Worm (Caenorhabditis elegans) whole organism, L3 larva: ENCODE results near the gene ptr-8.
A peak's percentile ranks its signal among the peaks of the same experiment; 100 is the strongest.

ENCODE experiments used
- ama-1 ChIP-seq: fragments of 150-350 bp; optimal IDR thresholded peaks from 2 replicates; lab custom pipeline; 2018
- ceh-28 ChIP-seq: fragments of 150-350 bp; optimal IDR thresholded peaks from 2 replicates; lab custom pipeline; 2014; ENCODE audit warnings: missing biosample characterization, missing genetic modification reagents, missing genetic modification characterization
- ceh-9 ChIP-seq: sonication (generic microtip); optimal IDR thresholded peaks from 2 replicates; lab custom pipeline; 2018; ENCODE audit warnings: missing biosample characterization, missing genetic modification characterization
- daf-12 ChIP-seq: fragments of 150-350 bp; optimal IDR thresholded peaks from 2 replicates; lab custom pipeline; 2014; ENCODE audit warnings: missing biosample characterization, missing genetic modification reagents, missing genetic modification characterization
- egl-27 ChIP-seq: sonication (generic microtip); optimal IDR thresholded peaks from 4 replicates; lab custom pipeline; 2017; ENCODE audit warnings: missing biosample characterization, missing genetic modification reagents, missing genetic modification characterization
- egl-5 ChIP-seq: fragments of 150-350 bp; optimal IDR thresholded peaks from 2 replicates; lab custom pipeline; 2017; ENCODE audit warnings: missing biosample characterization, missing genetic modification reagents, missing genetic modification characterization, inconsistent platforms
- elt-1 ChIP-seq: fragments of 150-350 bp; optimal IDR thresholded peaks from 2 replicates; lab custom pipeline; 2014; ENCODE audit warnings: missing biosample characterization, missing genetic modification characterization
- elt-2 ChIP-seq: sonication (generic microtip); optimal IDR thresholded peaks from 2 replicates; lab custom pipeline; 2016; ENCODE audit warnings: missing genetic modification reagents, mild to moderate bottlenecking, missing genetic modification characterization, missing compliant biosample characterization
- elt-3 ChIP-seq, 3 experiments: fragments of 150-350 bp in 1 of 3; sonication (generic microtip) in 2 of 3; optimal IDR thresholded peaks; 2 replicates in 2 of 3; 4 replicates in 1 of 3; lab custom pipeline; 2014 to 2017; ENCODE audit warnings: missing biosample characterization in 3 of 3, missing genetic modification characterization in 3 of 3
- eor-1 ChIP-seq, 2 experiments: fragments of 150-350 bp; optimal IDR thresholded peaks; 2 replicates each; lab custom pipeline; 2014 to 2018; ENCODE audit warnings: missing biosample characterization in 2 of 2, missing genetic modification characterization in 2 of 2
- fkh-2 ChIP-seq: fragments of 150-350 bp; optimal IDR thresholded peaks from 2 replicates; lab custom pipeline; 2014; ENCODE audit warnings: missing biosample characterization, missing genetic modification reagents, missing genetic modification characterization
- jun-1 ChIP-seq: fragments of 150-350 bp; optimal IDR thresholded peaks from 2 replicates; lab custom pipeline; 2014; ENCODE audit warnings: missing biosample characterization, missing genetic modification reagents, missing genetic modification characterization
- lin-15B ChIP-seq: fragments of 150-350 bp; optimal IDR thresholded peaks from 2 replicates; lab custom pipeline; 2014; ENCODE audit warnings: missing biosample characterization, missing genetic modification characterization
- lin-39 ChIP-seq: fragments of 150-350 bp; optimal IDR thresholded peaks from 2 replicates; lab custom pipeline; 2018; ENCODE audit warnings: missing biosample characterization, missing genetic modification reagents, missing genetic modification characterization
- lsy-12 ChIP-seq: sonication (generic microtip); optimal IDR thresholded peaks from 2 replicates; lab custom pipeline; 2016; ENCODE audit warnings: mild to moderate bottlenecking, missing genetic modification characterization, missing compliant biosample characterization
- mdl-1 ChIP-seq: fragments of 150-350 bp; optimal IDR thresholded peaks from 2 replicates; lab custom pipeline; 2014; ENCODE audit warnings: missing biosample characterization, missing genetic modification characterization
- mml-1 ChIP-seq: fragments of 150-350 bp; sonication (generic microtip); optimal IDR thresholded peaks from 3 replicates; lab custom pipeline; 2014; ENCODE audit warnings: missing biosample characterization, missing genetic modification characterization
- nfya-1 ChIP-seq: sonication (generic microtip); optimal IDR thresholded peaks from 2 replicates; lab custom pipeline; 2017; ENCODE audit warnings: missing genetic modification characterization, mild to moderate bottlenecking, missing compliant biosample characterization, antibody characterized with exemption, moderate library complexity; ENCODE audit not compliant: insufficient read depth
- nhr-11 ChIP-seq: fragments of 150-350 bp; optimal IDR thresholded peaks from 2 replicates; lab custom pipeline; 2014; ENCODE audit warnings: missing biosample characterization, missing genetic modification characterization
- nhr-28 ChIP-seq: fragments of 150-350 bp; optimal IDR thresholded peaks from 2 replicates; lab custom pipeline; 2014; ENCODE audit warnings: missing biosample characterization, missing genetic modification characterization
- nhr-43 ChIP-seq: sonication (generic microtip); optimal IDR thresholded peaks from 2 replicates; lab custom pipeline; 2016; ENCODE audit warnings: mild to moderate bottlenecking, missing genetic modification characterization, missing compliant biosample characterization; ENCODE audit not compliant: poor library complexity, severe bottlenecking
- nhr-67 ChIP-seq: fragments of 150-350 bp; optimal IDR thresholded peaks from 2 replicates; lab custom pipeline; 2014; ENCODE audit warnings: missing biosample characterization, missing genetic modification characterization
- nhr-76 ChIP-seq: fragments of 150-350 bp; sonication (generic microtip); optimal IDR thresholded peaks from 5 replicates; lab custom pipeline; 2014; ENCODE audit warnings: missing biosample characterization, missing genetic modification characterization
- nhr-77 ChIP-seq: fragments of 150-350 bp; optimal IDR thresholded peaks from 2 replicates; lab custom pipeline; 2014; ENCODE audit warnings: missing biosample characterization, missing genetic modification characterization
- pha-4 ChIP-seq: fragments of 150-350 bp; optimal IDR thresholded peaks from 2 replicates; lab custom pipeline; 2014; ENCODE audit warnings: missing biosample characterization, missing genetic modification reagents, missing genetic modification characterization
- pqm-1 ChIP-seq: fragments of 150-350 bp; optimal IDR thresholded peaks from 2 replicates; lab custom pipeline; 2017; ENCODE audit warnings: missing biosample characterization, missing genetic modification characterization, inconsistent platforms
- snpc-4 ChIP-seq: fragments of 150-350 bp; optimal IDR thresholded peaks from 2 replicates; lab custom pipeline; 2014; ENCODE audit warnings: missing biosample characterization, missing genetic modification characterization
- tbx-2 ChIP-seq: sonication (generic microtip); optimal IDR thresholded peaks from 2 replicates; lab custom pipeline; 2016; ENCODE audit warnings: mild to moderate bottlenecking, missing genetic modification characterization, missing compliant biosample characterization
- unc-62 ChIP-seq: fragments of 150-350 bp; sonication (generic microtip); optimal IDR thresholded peaks from 4 replicates; lab custom pipeline; 2014; ENCODE audit warnings: missing biosample characterization, missing genetic modification reagents, missing genetic modification characterization
- ztf-11 ChIP-seq: fragments of 150-350 bp; optimal IDR thresholded peaks from 2 replicates; lab custom pipeline; 2014; ENCODE audit warnings: missing biosample characterization, missing genetic modification characterization
- ztf-4 ChIP-seq: fragments of 150-350 bp; optimal IDR thresholded peaks from 2 replicates; lab custom pipeline; 2014; ENCODE audit warnings: missing biosample characterization, missing genetic modification characterization

ptr-8 gene

DNA sequence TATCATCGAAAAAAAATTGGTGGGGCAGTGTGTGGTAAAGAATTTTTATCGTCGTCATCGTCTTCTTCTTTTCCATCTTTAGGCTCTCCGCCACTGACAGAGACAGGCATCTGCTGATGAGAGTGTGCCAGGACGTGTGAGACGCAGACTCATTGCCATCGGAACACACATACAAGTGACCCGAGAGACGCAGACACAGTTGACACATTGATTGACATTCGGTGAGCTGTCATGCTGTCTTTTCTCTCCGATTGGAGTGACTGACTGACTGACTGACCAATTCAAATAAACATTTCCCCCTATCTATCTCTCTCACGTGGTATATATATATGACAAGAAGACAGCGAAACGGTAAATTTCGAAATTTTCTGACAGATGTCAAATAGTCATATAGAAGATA, 38.0 kb upstream of the ptr-8 start (continued):
- TF ChIP-seq fkh-2 (tag; lab: Kevin White, UChicago): no peak
- no peak for TF ChIP-seq nhr-11 (tag; lab: Kevin White, UChicago)
- peak; percentile 62 for TF ChIP-seq ceh-28
- TF ChIP-seq ama-1 (lab: Kevin White, UChicago): no peak
- TF ChIP-seq egl-5 (tag; lab: Kevin White, UChicago): peak; percentile 77
- TF ChIP-seq lin-39 (tag; lab: Kevin White, UChicago): peak; percentile 76
- no peak for TF ChIP-seq ceh-9 (tag; lab: Kevin White, UChicago)
- TF ChIP-seq nhr-28 (tag; lab: Kevin White, UChicago): no peak
- peak; percentile 24 for TF ChIP-seq lin-15B
- TF ChIP-seq pqm-1: peak; percentile 60

DNA sequence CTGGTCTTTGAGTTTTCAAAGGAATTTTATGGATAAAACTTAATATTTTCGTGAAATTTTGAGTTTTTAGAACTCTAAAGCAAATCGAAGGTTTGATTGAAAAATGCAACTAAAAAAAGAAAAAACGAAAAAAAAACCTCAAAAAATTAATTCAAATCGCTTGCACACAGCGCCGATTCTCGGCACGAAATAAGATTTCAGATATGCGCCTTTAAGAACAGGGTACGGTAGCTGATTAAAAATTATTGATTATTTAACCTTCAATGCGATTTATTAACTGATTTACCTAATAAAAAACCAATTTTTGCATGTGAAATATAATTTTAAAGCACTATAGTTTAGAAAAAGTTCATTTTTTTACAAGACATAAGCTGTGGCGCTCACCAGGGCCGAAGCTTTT, 36.2 kb upstream of the ptr-8 start:
- TF ChIP-seq nhr-43 (no peak), elt-1 (tag; lab: Kevin White, UChicago) (no peak), ztf-4 (tag; lab: Kevin White, UChicago) (no peak), ztf-11 (tag; lab: Kevin White, UChicago) (no peak), fkh-2 (tag; lab: Kevin White, UChicago) (no peak), nfya-1 (tag; lab: Kevin White, UChicago) (no peak), nhr-67 (tag; lab: Kevin White, UChicago) (no peak), egl-5 (tag; lab: Kevin White, UChicago) (no peak), lin-15B (no peak), nhr-76 (tag; lab: Kevin White, UChicago) (no peak), nhr-77 (no peak)

DNA sequence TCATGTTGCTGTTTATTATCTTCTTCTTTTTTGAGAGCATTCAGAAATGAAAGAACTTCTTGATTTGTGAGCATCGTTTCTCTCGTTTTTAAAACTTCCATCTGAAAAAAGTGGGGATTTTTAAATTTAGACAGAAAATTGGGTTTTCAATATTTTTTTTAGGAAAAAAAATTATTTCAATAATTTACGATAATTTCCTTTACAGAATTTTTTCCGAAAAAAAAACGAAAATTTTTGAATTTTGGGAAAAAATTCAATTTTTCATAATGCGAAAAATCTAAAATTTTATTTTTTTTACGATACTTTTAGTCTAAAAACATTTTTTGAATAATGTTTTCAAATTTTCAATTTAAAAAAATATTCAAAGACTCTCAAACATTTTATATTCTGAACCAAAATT, 32.0 kb upstream of the ptr-8 start, which contains the start of gene M106.7:
Gene M106.7, minus strand, starts transcription at position 101 of the 400 bp plus-strand sequence.
- TF ChIP-seq nhr-28 (tag; lab: Kevin White, UChicago) (no peak), nhr-77 (no peak), unc-62 (GFP tag; lab: Kevin White, UChicago) (no peak), nfya-1 (tag; lab: Kevin White, UChicago) (no peak), nhr-67 (tag; lab: Kevin White, UChicago) (no peak), tbx-2 (no peak), fkh-2 (tag; lab: Kevin White, UChicago) (no peak)

DNA sequence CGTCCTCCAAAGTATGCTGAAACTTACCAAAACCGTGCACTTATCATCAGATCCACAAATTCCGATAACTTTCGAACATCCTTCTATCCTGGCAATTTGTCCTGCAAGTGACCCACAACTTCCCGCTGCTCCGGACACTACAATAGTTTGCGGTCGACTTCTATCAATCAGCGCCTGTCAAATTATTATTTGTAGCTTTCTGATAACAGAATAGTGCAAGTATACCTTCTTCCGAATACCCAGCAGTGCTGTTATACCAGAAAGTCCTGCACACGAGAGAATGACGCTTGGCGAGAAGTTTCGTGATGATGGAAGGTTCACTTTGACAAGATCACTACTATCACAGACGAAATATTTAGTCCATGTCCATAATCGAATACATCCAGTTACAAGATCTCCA, 29.7 kb upstream of the ptr-8 start:
- TF ChIP-seq pqm-1 (no peak), lsy-12 (tag; lab: Kevin White, UChicago) (no peak), mml-1 (tag; lab: Kevin White, UChicago) (no peak), elt-2 (tag; lab: Kevin White, UChicago) (peak; percentile 3), elt-3 (tag; optimal IDR thresholded peaks at IDR 0.05; lab: Kevin White, UChicago) (no peak), unc-62 (GFP tag; lab: Kevin White, UChicago) (no peak), mdl-1 (tag; lab: Kevin White, UChicago) (no peak)

DNA sequence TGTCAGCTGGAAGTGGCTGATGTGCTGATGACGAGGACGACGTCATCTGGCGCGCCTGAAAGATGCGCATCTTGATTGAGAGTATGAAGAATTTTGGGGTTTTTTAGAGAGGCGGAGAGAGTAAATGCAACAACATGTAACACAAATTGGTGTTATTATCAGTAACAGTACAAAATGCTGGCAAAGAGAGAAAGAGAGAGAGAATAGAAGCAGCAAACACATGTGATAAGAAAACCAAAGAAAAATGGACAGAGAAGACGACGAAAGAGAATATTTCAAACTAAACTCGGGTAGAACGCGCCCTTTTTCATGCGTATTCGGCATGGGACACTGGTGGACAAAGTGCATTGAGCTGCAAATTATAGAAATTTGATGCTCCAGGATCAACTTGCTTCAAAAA, 28.2 kb upstream of the ptr-8 start, which contains the start of gene M106.3:
Gene M106.3, minus strand, starts transcription at position 70 of the 400 bp plus-strand sequence.
- no peak for TF ChIP-seq nhr-67 (tag; lab: Kevin White, UChicago)
- peak; percentile 74 for TF ChIP-seq elt-2 (tag; lab: Kevin White, UChicago)
- TF ChIP-seq mml-1 (tag; lab: Kevin White, UChicago): no peak
- TF ChIP-seq pqm-1: peak; percentile 51
- peak; percentile 9 for TF ChIP-seq pha-4 (tag; lab: Kevin White, UChicago)
- peak; percentile 13 for TF ChIP-seq jun-1 (tag; lab: Kevin White, UChicago)

DNA sequence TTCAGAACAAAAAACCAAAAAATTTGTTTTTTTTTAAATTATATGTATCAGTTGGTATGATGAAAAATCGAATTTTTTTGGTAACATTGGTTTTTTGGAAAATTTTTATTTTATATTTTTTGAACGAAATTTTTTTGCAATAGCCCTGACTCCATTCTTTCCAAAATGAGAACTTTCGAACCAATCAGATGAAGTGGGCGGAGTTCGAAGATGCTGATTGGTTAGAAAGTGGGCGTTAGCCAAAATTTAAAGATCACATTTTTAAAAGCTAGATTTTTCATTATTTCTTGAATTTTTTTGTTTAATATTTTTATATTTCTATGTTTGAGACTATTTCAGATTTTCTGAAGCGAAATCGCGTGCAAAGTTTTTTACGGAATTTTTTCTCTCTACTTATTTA, 27.8 kb upstream of the ptr-8 start:
- TF ChIP-seq eor-1 (tag; optimal IDR thresholded peaks at IDR 0.05; lab: Kevin White, UChicago): no peak
- no peak for TF ChIP-seq ztf-11 (tag; lab: Kevin White, UChicago)
- no peak for TF ChIP-seq daf-12 (tag; lab: Kevin White, UChicago)
- no peak for TF ChIP-seq nhr-43
- TF ChIP-seq egl-27 (tag; lab: Kevin White, UChicago): no peak
- TF ChIP-seq snpc-4 (tag; lab: Kevin White, UChicago): no peak
- TF ChIP-seq nfya-1 (tag; lab: Kevin White, UChicago): peak; percentile 99
